Worm (Caenorhabditis elegans) whole organism, L1 larva: ENCODE results near the gene rpl-21.
A peak's percentile ranks its signal among the peaks of the same experiment; 100 is the strongest.

Experiments
- C04F5.9 ChIP-seq: sonication (generic microtip); optimal IDR thresholded peaks from 2 replicates; lab custom pipeline; 2016; ENCODE audit warnings: missing genetic modification characterization, missing compliant biosample characterization
- C16A3.4 ChIP-seq: fragments of 150-350 bp; optimal IDR thresholded peaks from 2 replicates; lab custom pipeline; 2014; ENCODE audit warnings: missing biosample characterization, missing genetic modification characterization
- F16B12.6 ChIP-seq: fragments of 150-350 bp; optimal IDR thresholded peaks from 2 replicates; lab custom pipeline; 2014; ENCODE audit warnings: missing biosample characterization, missing genetic modification characterization
- aha-1 ChIP-seq: fragments of 150-350 bp; optimal IDR thresholded peaks from 2 replicates; lab custom pipeline; 2014; ENCODE audit warnings: missing biosample characterization, missing genetic modification characterization
- aly-2 ChIP-seq: fragments of 150-350 bp; optimal IDR thresholded peaks from 2 replicates; lab custom pipeline; 2014; ENCODE audit warnings: missing biosample characterization, missing genetic modification characterization
- ceh-63 ChIP-seq: fragments of 200-800 bp; sonication (Bioruptor generic); optimal IDR thresholded peaks from 2 replicates; lab custom pipeline; 2018; ENCODE audit warnings: mild to moderate bottlenecking, missing genetic modification characterization, missing compliant biosample characterization
- ceh-82 ChIP-seq, 3 experiments: fragments of 150-350 bp in 1 of 3; sonication (generic microtip) in 2 of 3; optimal IDR thresholded peaks; 2 replicates each; lab custom pipeline; 2014 to 2017; ENCODE audit warnings: missing biosample characterization in 3 of 3, missing genetic modification characterization in 3 of 3
- ceh-88 ChIP-seq: fragments of 200-800 bp; sonication (Bioruptor generic); IDR thresholded peaks from 2 replicates; pipeline ENCODE4 v1.3.6; 2022; ENCODE audit warnings: missing genetic modification characterization, missing compliant biosample characterization
- ceh-90 ChIP-seq: sonication (generic microtip); optimal IDR thresholded peaks from 2 replicates; lab custom pipeline; 2016; ENCODE audit warnings: missing genetic modification characterization, missing compliant biosample characterization
- dpl-1 ChIP-seq, 3 experiments: fragments of 150-350 bp in 2 of 3; sonication (generic microtip) in 1 of 3; optimal IDR thresholded peaks; 2 replicates each; lab custom pipeline; 2014 to 2017; ENCODE audit warnings: missing biosample characterization in 3 of 3, missing genetic modification characterization in 3 of 3, missing genetic modification reagents in 3 of 3
- dsc-1 ChIP-seq: sonication (generic microtip); optimal IDR thresholded peaks from 2 replicates; lab custom pipeline; 2016; ENCODE audit warnings: mild to moderate bottlenecking, missing genetic modification characterization, missing compliant biosample characterization
- efl-1 ChIP-seq, 4 experiments: fragments of 150-350 bp; optimal IDR thresholded peaks in 3 of 4; peaks in 1 of 4; 1 replicate in 1 of 4; 2 replicates in 3 of 4; lab custom pipeline; 2014; ENCODE audit warnings: missing biosample characterization in 2 of 4, missing genetic modification characterization in 2 of 4, missing genetic modification reagents in 2 of 4
- egl-13 ChIP-seq: sonication (generic microtip); optimal IDR thresholded peaks from 2 replicates; lab custom pipeline; 2016; ENCODE audit warnings: missing genotype, missing genetic modification reagents, missing genetic modification characterization, missing compliant biosample characterization
- elt-2 ChIP-seq: sonication (generic microtip); optimal IDR thresholded peaks from 2 replicates; lab custom pipeline; 2016; ENCODE audit warnings: missing genetic modification characterization, mild to moderate bottlenecking, inconsistent platforms, missing compliant biosample characterization, missing genetic modification reagents
- elt-3 ChIP-seq, 6 experiments: fragments of 150-350 bp in 1 of 6; sonication (generic microtip); optimal IDR thresholded peaks; 2 replicates each; lab custom pipeline; 2017 to 2018; ENCODE audit warnings: missing biosample characterization in 6 of 6, missing genetic modification characterization in 6 of 6, inconsistent platforms in 1 of 6
- fkh-4 ChIP-seq: sonication (generic microtip); optimal IDR thresholded peaks from 2 replicates; lab custom pipeline; 2016; ENCODE audit warnings: missing compliant biosample characterization, missing genetic modification characterization, borderline replicate concordance
- fos-1 ChIP-seq: fragments of 150-350 bp; optimal IDR thresholded peaks from 2 replicates; lab custom pipeline; 2014; ENCODE audit warnings: missing biosample characterization, missing genetic modification characterization
- grh-1 ChIP-seq: fragments of 200-800 bp; sonication (Bioruptor generic); IDR thresholded peaks from 2 replicates; pipeline ENCODE4 v1.3.6; 2022; ENCODE audit warnings: missing genetic modification reagents, missing genetic modification characterization, missing compliant biosample characterization
- hpl-2 ChIP-seq: fragments of 150-350 bp; optimal IDR thresholded peaks from 2 replicates; lab custom pipeline; 2014; ENCODE audit warnings: missing biosample characterization, missing genetic modification reagents, missing genetic modification characterization
- irx-1 ChIP-seq: sonication (generic microtip); optimal IDR thresholded peaks from 2 replicates; lab custom pipeline; 2016; ENCODE audit warnings: missing genetic modification characterization, missing compliant biosample characterization
- jun-1 ChIP-seq: fragments of 150-350 bp; optimal IDR thresholded peaks from 2 replicates; lab custom pipeline; 2014; ENCODE audit warnings: missing biosample characterization, missing genetic modification reagents, missing genetic modification characterization
- lin-13 ChIP-seq: fragments of 150-350 bp; optimal IDR thresholded peaks from 2 replicates; lab custom pipeline; 2014; ENCODE audit warnings: missing biosample characterization, missing genetic modification reagents, missing genetic modification characterization
- lin-35 ChIP-seq, 2 experiments: fragments of 150-350 bp; optimal IDR thresholded peaks; 2 replicates each; lab custom pipeline; 2014; ENCODE audit warnings: missing biosample characterization in 2 of 2, missing genetic modification characterization in 2 of 2, missing genetic modification reagents in 2 of 2
- lin-39 ChIP-seq: fragments of 150-350 bp; optimal IDR thresholded peaks from 2 replicates; lab custom pipeline; 2014; ENCODE audit warnings: missing biosample characterization, missing genetic modification reagents, missing genetic modification characterization
- lir-3 ChIP-seq: sonication (generic microtip); optimal IDR thresholded peaks from 2 replicates; lab custom pipeline; 2016; ENCODE audit warnings: mild to moderate bottlenecking, missing genetic modification characterization, moderate library complexity, missing compliant biosample characterization; ENCODE audit not compliant: poor library complexity
- mab-9 ChIP-seq: fragments of 200-800 bp; sonication (Bioruptor generic); IDR thresholded peaks from 2 replicates; pipeline ENCODE4 v1.3.6; 2022; ENCODE audit warnings: missing genetic modification reagents, missing genetic modification characterization, missing compliant biosample characterization
- mef-2 ChIP-seq: fragments of 150-350 bp; optimal IDR thresholded peaks from 2 replicates; lab custom pipeline; 2014; ENCODE audit warnings: missing biosample characterization, missing genetic modification characterization
- mep-1 ChIP-seq: fragments of 150-350 bp; optimal IDR thresholded peaks from 2 replicates; lab custom pipeline; 2014; ENCODE audit warnings: missing biosample characterization, missing genetic modification characterization
- nhr-12 ChIP-seq: sonication (generic microtip); optimal IDR thresholded peaks from 2 replicates; lab custom pipeline; 2017; ENCODE audit warnings: missing biosample characterization, missing genetic modification characterization
- nhr-237 ChIP-seq: fragments of 150-350 bp; optimal IDR thresholded peaks from 2 replicates; lab custom pipeline; 2014; ENCODE audit warnings: missing biosample characterization, missing genetic modification characterization
- nhr-28 ChIP-seq: fragments of 150-350 bp; optimal IDR thresholded peaks from 2 replicates; lab custom pipeline; 2014; ENCODE audit warnings: missing biosample characterization, missing genetic modification characterization
- nhr-47 ChIP-seq: sonication (generic microtip); optimal IDR thresholded peaks from 2 replicates; lab custom pipeline; 2016; ENCODE audit warnings: mild to moderate bottlenecking, missing genetic modification characterization, moderate library complexity, missing compliant biosample characterization
- nhr-71 ChIP-seq: sonication (generic microtip); optimal IDR thresholded peaks from 2 replicates; lab custom pipeline; 2016; ENCODE audit warnings: mild to moderate bottlenecking, missing genetic modification characterization, moderate library complexity, missing compliant biosample characterization
- nhr-76 ChIP-seq: sonication (generic microtip); optimal IDR thresholded peaks from 2 replicates; lab custom pipeline; 2017; ENCODE audit warnings: missing biosample characterization, missing genetic modification characterization
- nhr-84 ChIP-seq: sonication (generic microtip); optimal IDR thresholded peaks from 2 replicates; lab custom pipeline; 2017; ENCODE audit warnings: missing biosample characterization, missing genetic modification characterization
- nhr-90 ChIP-seq: sonication (generic microtip); optimal IDR thresholded peaks from 2 replicates; lab custom pipeline; 2016; ENCODE audit warnings: mild to moderate bottlenecking, missing genetic modification characterization, missing compliant biosample characterization; ENCODE audit not compliant: poor library complexity
- pax-3 ChIP-seq: fragments of 200-800 bp; sonication (Bioruptor generic); optimal IDR thresholded peaks from 2 replicates; lab custom pipeline; 2018; ENCODE audit warnings: mild to moderate bottlenecking, missing genetic modification characterization, moderate library complexity, missing compliant biosample characterization
- rnt-1 ChIP-seq: sonication (generic microtip); optimal IDR thresholded peaks from 2 replicates; lab custom pipeline; 2016; ENCODE audit warnings: mild to moderate bottlenecking, missing genetic modification characterization, moderate library complexity, missing compliant biosample characterization
- skn-1 ChIP-seq: fragments of 150-350 bp; optimal IDR thresholded peaks from 2 replicates; lab custom pipeline; 2014; ENCODE audit warnings: missing biosample characterization, missing genetic modification characterization
- snpc-4 ChIP-seq: fragments of 150-350 bp; optimal IDR thresholded peaks from 2 replicates; lab custom pipeline; 2014; ENCODE audit warnings: missing biosample characterization, missing genetic modification characterization
- sox-4 ChIP-seq: sonication (generic microtip); optimal IDR thresholded peaks from 2 replicates; lab custom pipeline; 2016; ENCODE audit warnings: missing genetic modification characterization, missing compliant biosample characterization
- sptf-1 ChIP-seq: fragments of 150-350 bp; optimal IDR thresholded peaks from 2 replicates; lab custom pipeline; 2014; ENCODE audit warnings: missing biosample characterization, missing genetic modification characterization
- sup-37 ChIP-seq: fragments of 200-800 bp; sonication (Bioruptor generic); optimal IDR thresholded peaks from 2 replicates; lab custom pipeline; 2018; ENCODE audit warnings: mild to moderate bottlenecking, missing genetic modification characterization, missing compliant biosample characterization
- swsn-7 ChIP-seq: sonication (generic microtip); optimal IDR thresholded peaks from 2 replicates; lab custom pipeline; 2016; ENCODE audit warnings: missing genetic modification characterization, missing compliant biosample characterization
- tbx-2 ChIP-seq: sonication (generic microtip); optimal IDR thresholded peaks from 2 replicates; lab custom pipeline; 2016; ENCODE audit warnings: missing genetic modification characterization, missing compliant biosample characterization
- tlp-1 ChIP-seq: fragments of 150-350 bp; optimal IDR thresholded peaks from 2 replicates; lab custom pipeline; 2014; ENCODE audit warnings: missing biosample characterization, missing genetic modification characterization
- unc-130 ChIP-seq: fragments of 150-350 bp; optimal IDR thresholded peaks from 2 replicates; lab custom pipeline; 2017; ENCODE audit warnings: missing biosample characterization, missing genetic modification characterization, inconsistent platforms
- unc-30 ChIP-seq: sonication (generic microtip); optimal IDR thresholded peaks from 2 replicates; lab custom pipeline; 2017; ENCODE audit warnings: missing biosample characterization, missing genetic modification characterization
- unc-98 ChIP-seq: fragments of 200-800 bp; sonication (Bioruptor generic); IDR thresholded peaks from 2 replicates; pipeline ENCODE4 v1.3.6; 2022; ENCODE audit warnings: missing genetic modification characterization, missing compliant biosample characterization
- vab-15 ChIP-seq: sonication (generic microtip); optimal IDR thresholded peaks from 2 replicates; lab custom pipeline; 2017; ENCODE audit warnings: missing genotype, mild to moderate bottlenecking, missing genetic modification characterization, missing compliant biosample characterization
- xbp-1 ChIP-seq: sonication (generic microtip); optimal IDR thresholded peaks from 2 replicates; lab custom pipeline; 2016; ENCODE audit warnings: missing genetic modification characterization, missing compliant biosample characterization
- zag-1 ChIP-seq: fragments of 150-350 bp; optimal IDR thresholded peaks from 2 replicates; lab custom pipeline; 2014; ENCODE audit warnings: missing biosample characterization, missing genetic modification characterization
- zip-4 ChIP-seq: fragments of 200-800 bp; sonication (Bioruptor generic); optimal IDR thresholded peaks from 2 replicates; lab custom pipeline; 2018; ENCODE audit warnings: mild to moderate bottlenecking, missing genetic modification characterization, moderate library complexity, missing compliant biosample characterization

The rpl-21 gene

DNA sequence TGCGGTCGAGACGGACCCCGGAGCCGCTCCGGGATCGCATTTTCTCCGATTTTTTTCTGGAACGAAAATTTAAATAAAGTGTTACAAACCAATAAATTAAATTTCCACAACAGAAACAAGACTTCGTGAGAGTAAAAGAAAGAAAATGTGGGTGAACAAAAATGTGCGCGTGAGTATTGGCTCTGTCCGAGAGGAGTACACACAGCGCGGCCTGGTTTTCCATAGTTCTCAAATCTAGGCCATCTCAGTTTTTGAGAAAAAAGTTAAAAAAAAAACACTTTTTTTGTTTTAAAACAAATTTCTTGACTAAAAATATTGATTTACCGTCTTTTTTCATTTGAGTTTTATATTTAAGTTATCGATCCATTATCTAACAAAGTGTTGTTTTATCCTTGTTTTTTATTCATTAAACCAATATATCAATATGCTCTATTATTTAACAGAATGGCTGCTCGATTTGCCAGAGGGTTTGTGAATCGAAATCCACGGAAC, 14.6 kb upstream of the rpl-21 start, which contains the start of the genes C14B9.8 and mrpl-18 (continued):
- TF ChIP-seq unc-98 (GFP tag; lab: Robert Waterston, UW) (peak; percentile 61), lir-3 (tag; lab: Kevin White, UChicago) (peak; percentile 95), aha-1 (tag; lab: Kevin White, UChicago) (no peak), swsn-7 (peak; percentile 69), sox-4 (tag; lab: Kevin White, UChicago) (peak; percentile 78), nhr-12 (tag; lab: Kevin White, UChicago) (no peak), C04F5.9 (tag; lab: Kevin White, UChicago) (peak; percentile 78), aly-2 (tag; lab: Kevin White, UChicago) (peak; percentile 22), nhr-28 (tag; lab: Kevin White, UChicago) (no peak), nhr-90 (tag; lab: Kevin White, UChicago) (peak; percentile 89), fkh-4 (tag; lab: Kevin White, UChicago) (peak; percentile 89), zag-1 (tag; lab: Kevin White, UChicago) (no peak), jun-1 (tag; lab: Kevin White, UChicago) (no peak), nhr-237 (no peak), ceh-82 (tag; optimal IDR thresholded peaks at IDR 0.05; lab: Kevin White, UChicago) (peak; percentile 26 to 72 (median 37)), skn-1 (peak; percentile 13), tlp-1 (tag; lab: Kevin White, UChicago) (no peak), ceh-90 (tag; lab: Kevin White, UChicago) (peak; percentile 93), sup-37 (no peak), lin-35 (GFP tag; optimal IDR thresholded peaks at IDR 0.05; lab: Kevin White, UChicago) (peak; percentile 47 to 68), elt-2 (peak; percentile 47), nhr-76 (tag; lab: Kevin White, UChicago) (no peak), dpl-1 (GFP tag; optimal IDR thresholded peaks at IDR 0.05; lab: Kevin White, UChicago) (peak; percentile 54 to 71 (median 69)), unc-30 (no peak), lin-13 (GFP tag; lab: Kevin White, UChicago) (peak; percentile 50), egl-13 (tag; lab: Kevin White, UChicago) (peak; percentile 81), hpl-2 (GFP tag; lab: Kevin White, UChicago) (no peak), elt-3 (tag; optimal IDR thresholded peaks at IDR 0.05; lab: Kevin White, UChicago) (peak in 2 of 6 experiments; percentile 20 to 43), ceh-63 (GFP tag; lab: Kevin White, UChicago) (no peak), dsc-1 (tag; lab: Kevin White, UChicago) (peak; percentile 85), snpc-4 (tag; lab: Kevin White, UChicago) (peak; percentile 47), zip-4 (GFP tag; lab: Kevin White, UChicago) (peak; percentile 6), grh-1 (GFP tag; lab: Robert Waterston, UW) (peak; percentile 59), ceh-88 (peak; percentile 18; the same call in 1 of the 2 replicates), nhr-71 (tag; lab: Kevin White, UChicago) (peak; percentile 87), pax-3 (peak; percentile 70), irx-1 (tag; lab: Kevin White, UChicago) (peak; percentile 94), sptf-1 (tag; lab: Kevin White, UChicago) (no peak), mef-2 (tag; lab: Kevin White, UChicago) (no peak), xbp-1 (tag; lab: Kevin White, UChicago) (peak; percentile 80), nhr-47 (tag; lab: Kevin White, UChicago) (peak; percentile 88), lin-39 (tag; lab: Kevin White, UChicago) (peak; percentile 54), C16A3.4 (peak; percentile 29), nhr-84 (no peak), tbx-2 (tag; lab: Kevin White, UChicago) (peak; percentile 83), mep-1 (tag; lab: Kevin White, UChicago) (peak; percentile 73), efl-1 (optimal IDR thresholded peaks at IDR 0.05; lab: Kevin White, UChicago) (peak; percentile 69 to 73), efl-1 (GFP tag; optimal IDR thresholded peaks at IDR 0.05 in 1 of 2; lab: Kevin White, UChicago) (peak; percentile 66 to 97), rnt-1 (peak; percentile 99), F16B12.6 (tag; lab: Kevin White, UChicago) (peak; percentile 43), unc-130 (tag; lab: Kevin White, UChicago) (no peak), mab-9 (GFP tag; lab: Robert Waterston, UW) (peak; percentile 64; the same call in 1 of the 2 replicates), vab-15 (tag; lab: Kevin White, UChicago) (no peak), fos-1 (tag; lab: Kevin White, UChicago) (no peak)
